Worm (Caenorhabditis elegans) whole organism, L2 larva: Measurements from ENCODE around the gene ZK105.5.

Experiments
- lin-39 ChIP-seq: fragments of 150-350 bp; optimal IDR thresholded peaks from 2 replicates; lab custom pipeline; 2014; ENCODE audit warnings: missing biosample characterization, missing genetic modification reagents, missing genetic modification characterization
- nhr-237 ChIP-seq: fragments of 150-350 bp; optimal IDR thresholded peaks from 2 replicates; lab custom pipeline; 2014; ENCODE audit warnings: missing biosample characterization, missing genetic modification characterization
- unc-55 ChIP-seq: fragments of 150-350 bp; sonication (generic microtip); optimal IDR thresholded peaks from 3 replicates; lab custom pipeline; 2014; ENCODE audit warnings: missing biosample characterization, missing genetic modification reagents, missing genetic modification characterization

DNA sequence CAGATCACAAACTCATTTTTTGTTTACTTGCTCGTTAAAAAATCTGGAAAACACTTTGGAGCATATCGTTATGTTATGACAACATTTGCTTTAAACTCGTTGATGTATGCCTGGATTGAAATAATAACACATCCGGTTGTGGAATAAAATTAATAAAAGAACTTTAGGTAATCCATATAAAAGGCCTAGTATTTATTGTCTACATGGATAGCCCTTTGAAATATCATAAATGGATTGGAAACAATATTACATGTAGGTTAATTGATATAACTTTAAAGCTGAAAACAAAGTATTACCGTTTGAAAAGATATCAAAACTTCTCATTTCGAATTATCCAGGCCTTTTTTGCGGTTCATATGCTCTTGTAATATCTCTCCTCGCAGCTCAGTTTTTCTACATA lies 26.9 kb downstream of the ZK105.5 start:
- no peak for TF ChIP-seq unc-55 (GFP tag; lab: Kevin White, UChicago)
- no peak for TF ChIP-seq nhr-237 (tag; lab: Kevin White, UChicago)
- no peak for TF ChIP-seq lin-39 (tag; lab: Kevin White, UChicago)
